Worm (Caenorhabditis elegans) whole organism, L3 larva: ENCODE measurements around the gene lin-37.

Experiments
- R02D3.7 ChIP-seq: fragments of 150-350 bp; optimal IDR thresholded peaks from 2 replicates; lab custom pipeline; 2014; ENCODE audit warnings: missing biosample characterization, missing genetic modification characterization
- aly-2 ChIP-seq: fragments of 150-350 bp; optimal IDR thresholded peaks from 2 replicates; lab custom pipeline; 2014; ENCODE audit warnings: missing biosample characterization, missing genetic modification characterization
- ama-1 ChIP-seq: fragments of 150-350 bp; optimal IDR thresholded peaks from 2 replicates; lab custom pipeline; 2018
- ceh-28 ChIP-seq: fragments of 150-350 bp; optimal IDR thresholded peaks from 2 replicates; lab custom pipeline; 2014; ENCODE audit warnings: missing biosample characterization, missing genetic modification reagents, missing genetic modification characterization
- ceh-9 ChIP-seq: sonication (generic microtip); optimal IDR thresholded peaks from 2 replicates; lab custom pipeline; 2018; ENCODE audit warnings: missing biosample characterization, missing genetic modification characterization
- egl-27 ChIP-seq: sonication (generic microtip); optimal IDR thresholded peaks from 4 replicates; lab custom pipeline; 2017; ENCODE audit warnings: missing biosample characterization, missing genetic modification reagents, missing genetic modification characterization
- egl-5 ChIP-seq: fragments of 150-350 bp; optimal IDR thresholded peaks from 2 replicates; lab custom pipeline; 2017; ENCODE audit warnings: missing biosample characterization, missing genetic modification reagents, missing genetic modification characterization, inconsistent platforms
- elt-2 ChIP-seq: sonication (generic microtip); optimal IDR thresholded peaks from 2 replicates; lab custom pipeline; 2016; ENCODE audit warnings: missing genetic modification reagents, mild to moderate bottlenecking, missing genetic modification characterization, missing compliant biosample characterization
- eor-1 ChIP-seq, 2 experiments: fragments of 150-350 bp; optimal IDR thresholded peaks; 2 replicates each; lab custom pipeline; 2014 to 2018; ENCODE audit warnings: missing biosample characterization in 2 of 2, missing genetic modification characterization in 2 of 2
- fkh-10 ChIP-seq: sonication (generic microtip); optimal IDR thresholded peaks from 2 replicates; lab custom pipeline; 2017; ENCODE audit warnings: missing biosample characterization, missing genetic modification reagents, missing genetic modification characterization
- fos-1 ChIP-seq: fragments of 150-350 bp; optimal IDR thresholded peaks from 2 replicates; lab custom pipeline; 2014; ENCODE audit warnings: missing biosample characterization, missing genetic modification characterization
- hmg-11 ChIP-seq: sonication (generic microtip); optimal IDR thresholded peaks from 2 replicates; lab custom pipeline; 2016; ENCODE audit warnings: missing genetic modification characterization, missing compliant biosample characterization
- jun-1 ChIP-seq: fragments of 150-350 bp; optimal IDR thresholded peaks from 2 replicates; lab custom pipeline; 2014; ENCODE audit warnings: missing biosample characterization, missing genetic modification reagents, missing genetic modification characterization
- mdl-1 ChIP-seq: fragments of 150-350 bp; optimal IDR thresholded peaks from 2 replicates; lab custom pipeline; 2014; ENCODE audit warnings: missing biosample characterization, missing genetic modification characterization
- mml-1 ChIP-seq: fragments of 150-350 bp; sonication (generic microtip); optimal IDR thresholded peaks from 3 replicates; lab custom pipeline; 2014; ENCODE audit warnings: missing biosample characterization, missing genetic modification characterization
- nfya-1 ChIP-seq: sonication (generic microtip); optimal IDR thresholded peaks from 2 replicates; lab custom pipeline; 2017; ENCODE audit warnings: missing genetic modification characterization, mild to moderate bottlenecking, missing compliant biosample characterization, antibody characterized with exemption, moderate library complexity; ENCODE audit not compliant: insufficient read depth
- nhr-11 ChIP-seq: fragments of 150-350 bp; optimal IDR thresholded peaks from 2 replicates; lab custom pipeline; 2014; ENCODE audit warnings: missing biosample characterization, missing genetic modification characterization
- nhr-12 ChIP-seq: fragments of 150-350 bp; optimal IDR thresholded peaks from 2 replicates; lab custom pipeline; 2014; ENCODE audit warnings: missing biosample characterization, missing genetic modification characterization
- nhr-23 ChIP-seq: fragments of 150-350 bp; optimal IDR thresholded peaks from 2 replicates; lab custom pipeline; 2014; ENCODE audit warnings: missing biosample characterization, missing genetic modification reagents, missing genetic modification characterization
- nhr-237 ChIP-seq: fragments of 150-350 bp; optimal IDR thresholded peaks from 2 replicates; lab custom pipeline; 2014; ENCODE audit warnings: missing biosample characterization, missing genetic modification characterization
- nhr-25 ChIP-seq: sonication (generic microtip); optimal IDR thresholded peaks from 2 replicates; lab custom pipeline; 2017; ENCODE audit warnings: missing biosample characterization, missing genetic modification characterization
- nhr-28 ChIP-seq: fragments of 150-350 bp; optimal IDR thresholded peaks from 2 replicates; lab custom pipeline; 2014; ENCODE audit warnings: missing biosample characterization, missing genetic modification characterization
- nhr-43 ChIP-seq: sonication (generic microtip); optimal IDR thresholded peaks from 2 replicates; lab custom pipeline; 2016; ENCODE audit warnings: mild to moderate bottlenecking, missing genetic modification characterization, missing compliant biosample characterization; ENCODE audit not compliant: poor library complexity, severe bottlenecking
- nhr-67 ChIP-seq: fragments of 150-350 bp; optimal IDR thresholded peaks from 2 replicates; lab custom pipeline; 2014; ENCODE audit warnings: missing biosample characterization, missing genetic modification characterization
- nhr-77 ChIP-seq: fragments of 150-350 bp; optimal IDR thresholded peaks from 2 replicates; lab custom pipeline; 2014; ENCODE audit warnings: missing biosample characterization, missing genetic modification characterization
- pha-4 ChIP-seq: fragments of 150-350 bp; optimal IDR thresholded peaks from 2 replicates; lab custom pipeline; 2014; ENCODE audit warnings: missing biosample characterization, missing genetic modification reagents, missing genetic modification characterization
- pqm-1 ChIP-seq: fragments of 150-350 bp; optimal IDR thresholded peaks from 2 replicates; lab custom pipeline; 2017; ENCODE audit warnings: missing biosample characterization, missing genetic modification characterization, inconsistent platforms
- sea-2 ChIP-seq: fragments of 150-350 bp; sonication (generic microtip); optimal IDR thresholded peaks from 4 replicates; lab custom pipeline; 2014; ENCODE audit warnings: missing biosample characterization, missing genetic modification reagents, missing genetic modification characterization
- skn-1 ChIP-seq: fragments of 150-350 bp; optimal IDR thresholded peaks from 2 replicates; lab custom pipeline; 2014; ENCODE audit warnings: missing biosample characterization, missing genetic modification characterization
- snpc-4 ChIP-seq: fragments of 150-350 bp; optimal IDR thresholded peaks from 2 replicates; lab custom pipeline; 2014; ENCODE audit warnings: missing biosample characterization, missing genetic modification characterization
- tbx-2 ChIP-seq: sonication (generic microtip); optimal IDR thresholded peaks from 2 replicates; lab custom pipeline; 2016; ENCODE audit warnings: mild to moderate bottlenecking, missing genetic modification characterization, missing compliant biosample characterization
- unc-39 ChIP-seq: sonication (generic microtip); optimal IDR thresholded peaks from 4 replicates; lab custom pipeline; 2017; ENCODE audit warnings: missing biosample characterization, missing genetic modification characterization
- ztf-11 ChIP-seq: fragments of 150-350 bp; optimal IDR thresholded peaks from 2 replicates; lab custom pipeline; 2014; ENCODE audit warnings: missing biosample characterization, missing genetic modification characterization

Gene lin-37

ce11 chrIII:7087180-7087579, 14.8 kb upstream of the lin-37 start:
- no peak for TF ChIP-seq nhr-11 (tag; lab: Kevin White, UChicago)
- TF ChIP-seq elt-2 (tag; lab: Kevin White, UChicago), result peak; percentile 28
- no peak for TF ChIP-seq pqm-1 (tag; lab: Kevin White, UChicago)

- no peak for TF ChIP-seq eor-1 (tag; optimal IDR thresholded peaks at IDR 0.05; lab: Kevin White, UChicago)
- TF ChIP-seq hmg-11 (tag; lab: Kevin White, UChicago), result no peak
- no peak for TF ChIP-seq nhr-23 (tag; lab: Kevin White, UChicago)
- TF ChIP-seq ceh-9 (tag; lab: Kevin White, UChicago), result no peak
- no peak for TF ChIP-seq mdl-1
- TF ChIP-seq egl-27 (tag; lab: Kevin White, UChicago), result no peak
- TF ChIP-seq ztf-11 (tag; lab: Kevin White, UChicago), result no peak
These were observed 12.6 kb upstream of the lin-37 start, which contains the start of gene tofu-7 for ce11 chrIII:7084908-7085307. tofu-7 (minus strand) TSS chrIII:7085018.

DNA sequence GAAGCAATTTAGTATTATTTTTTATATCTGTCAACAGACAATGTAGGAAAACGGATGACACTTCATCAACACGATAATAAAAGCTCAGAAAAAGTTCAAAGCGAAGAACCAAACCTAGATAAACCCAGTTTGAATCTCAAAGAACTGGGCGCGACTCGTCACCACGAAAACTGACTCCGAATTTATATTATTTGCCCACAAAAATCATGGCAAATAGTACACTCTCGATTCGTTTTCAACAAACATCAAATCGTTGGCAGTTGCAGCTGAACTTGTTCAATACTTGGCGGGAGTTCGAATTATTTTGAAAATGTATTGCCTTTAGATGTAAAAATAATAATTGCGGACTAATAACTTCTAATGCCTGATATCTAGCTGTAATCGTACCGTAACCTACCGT, 10.8 kb upstream of the lin-37 start:
- TF ChIP-seq pha-4 (tag; lab: Kevin White, UChicago), result peak; percentile 26
- TF ChIP-seq sea-2, result no peak

DNA sequence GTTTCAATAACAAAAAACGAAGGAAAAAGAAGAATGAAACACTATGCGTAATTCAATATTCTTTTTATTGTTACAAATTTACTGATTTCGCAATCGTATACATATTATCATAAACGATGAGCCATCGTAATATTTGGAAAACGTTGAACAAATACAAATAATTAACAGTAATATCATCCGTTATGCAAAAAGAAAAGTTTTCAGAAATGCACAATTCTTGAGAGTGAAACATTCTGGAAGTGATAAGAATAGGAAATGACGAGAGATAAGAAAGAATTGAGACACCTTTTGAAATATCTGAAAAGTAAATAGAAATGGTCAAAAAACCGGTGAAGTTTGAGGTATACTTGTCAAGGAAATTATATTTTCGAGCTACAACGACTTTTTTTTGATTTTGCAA, 9.1 kb upstream of the lin-37 start:
- no peak for TF ChIP-seq nhr-25 (tag; lab: Kevin White, UChicago)
- TF ChIP-seq nhr-77 (tag; lab: Kevin White, UChicago), result no peak
- TF ChIP-seq jun-1 (tag; lab: Kevin White, UChicago), result peak; percentile 19
- no peak for TF ChIP-seq nhr-43 (tag; lab: Kevin White, UChicago)
- TF ChIP-seq ztf-11 (tag; lab: Kevin White, UChicago), result no peak
- no peak for TF ChIP-seq nhr-12 (tag; lab: Kevin White, UChicago)
- TF ChIP-seq mml-1 (tag; lab: Kevin White, UChicago), result no peak
- TF ChIP-seq nhr-237 (tag; lab: Kevin White, UChicago), result no peak
- TF ChIP-seq R02D3.7 (tag; lab: Kevin White, UChicago), result no peak
- TF ChIP-seq pqm-1 (tag; lab: Kevin White, UChicago), result peak; percentile 60
- TF ChIP-seq pha-4 (tag; lab: Kevin White, UChicago), result peak; percentile 72
- no peak for TF ChIP-seq fos-1
- no peak for TF ChIP-seq nhr-67 (tag; lab: Kevin White, UChicago)
- no peak for TF ChIP-seq nhr-28
- no peak for TF ChIP-seq nhr-23 (tag; lab: Kevin White, UChicago)
- no peak for TF ChIP-seq fkh-10 (GFP tag; lab: Kevin White, UChicago)
- TF ChIP-seq elt-2 (tag; lab: Kevin White, UChicago), result peak; percentile 69
- no peak for TF ChIP-seq ceh-28 (tag; lab: Kevin White, UChicago)
- no peak for TF ChIP-seq tbx-2 (tag; lab: Kevin White, UChicago)
- no peak for TF ChIP-seq ama-1 (lab: Kevin White, UChicago)
- no peak for TF ChIP-seq unc-39 (tag; lab: Kevin White, UChicago)
- no peak for TF ChIP-seq nhr-11 (tag; lab: Kevin White, UChicago)
- TF ChIP-seq, all 47 proteins: peak for 4

ce11 chrIII:7080689-7081088, 8.3 kb upstream of the lin-37 start, which contains the start of gene ZK418.7:
ZK418.7 (minus strand) TSS chrIII:7080789.
- TF ChIP-seq mml-1 (tag; lab: Kevin White, UChicago), result no peak
- no peak for TF ChIP-seq eor-1 (tag; optimal IDR thresholded peaks at IDR 0.05; lab: Kevin White, UChicago)
- TF ChIP-seq nhr-23 (tag; lab: Kevin White, UChicago), result no peak
- TF ChIP-seq mdl-1, result no peak

DNA sequence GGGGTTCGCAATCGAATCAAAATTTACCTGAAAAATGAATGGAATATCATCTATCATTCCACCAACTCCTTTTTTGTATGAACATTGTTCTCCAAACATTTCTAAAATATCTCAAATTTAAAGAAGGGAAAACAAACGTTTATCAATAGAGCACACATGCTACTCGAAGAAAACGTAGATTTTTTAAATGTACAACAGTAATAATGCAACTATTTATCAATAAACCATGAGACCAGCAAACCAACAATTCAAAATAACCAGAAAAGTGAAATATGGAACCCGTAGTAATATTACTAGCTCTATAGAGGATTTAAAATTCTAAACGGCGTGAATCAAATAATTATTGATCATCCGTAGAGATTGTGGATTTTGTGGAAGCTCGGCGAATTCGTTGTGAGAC, 6.4 kb upstream of the lin-37 start, which contains the start of gene ZK418.6:
Gene ZK418.6 (minus strand): TSS at position 101 of the 400 bp plus-strand sequence.
- TF ChIP-seq pha-4 (tag; lab: Kevin White, UChicago) (no peak), nhr-11 (tag; lab: Kevin White, UChicago) (no peak), nhr-28 (no peak), mml-1 (tag; lab: Kevin White, UChicago) (no peak), mdl-1 (no peak), nhr-23 (tag; lab: Kevin White, UChicago) (no peak), fos-1 (no peak), aly-2 (tag; lab: Kevin White, UChicago) (no peak), skn-1 (tag; lab: Kevin White, UChicago) (no peak), nfya-1 (no peak), jun-1 (tag; lab: Kevin White, UChicago) (no peak), egl-5 (tag; lab: Kevin White, UChicago) (no peak), pqm-1 (tag; lab: Kevin White, UChicago) (no peak), snpc-4 (tag; lab: Kevin White, UChicago) (no peak)
- TF ChIP-seq, all 47 proteins: peak for 0
